Fruit fly (Drosophila melanogaster): ENCODE results near the gene spri.
A peak's percentile ranks its signal among the peaks of the same experiment; 100 is the strongest.

Gene spri

DNA sequence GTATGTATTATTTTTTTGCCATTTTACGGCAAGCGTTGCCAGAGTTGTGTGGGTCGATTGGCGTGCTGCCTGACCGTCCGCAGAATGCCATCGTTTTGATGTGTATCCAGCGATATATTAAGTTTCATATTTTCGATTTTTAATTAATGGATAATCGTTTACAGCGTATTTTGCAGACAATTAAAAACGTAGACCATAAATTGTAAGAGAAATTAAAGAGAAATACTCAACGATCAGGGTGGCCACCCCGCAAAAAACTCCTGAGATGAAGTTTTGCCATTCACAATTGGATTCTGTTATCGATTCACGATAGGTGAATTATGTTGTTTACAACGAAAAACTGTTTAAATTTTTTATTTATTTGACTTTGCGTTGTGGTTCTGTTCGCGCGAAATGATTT lies 110.6 kb downstream of the spri start, which contains the start of gene nocte (continued):
- TF ChIP-seq CG34224 (GFP tag; IDR thresholded peaks at IDR 0.05; ENCODE audit: partially characterized antibody) (no peak), Myb (GFP tag; optimal IDR thresholded peaks at IDR 0.05) (peak; percentile 16)

DNA sequence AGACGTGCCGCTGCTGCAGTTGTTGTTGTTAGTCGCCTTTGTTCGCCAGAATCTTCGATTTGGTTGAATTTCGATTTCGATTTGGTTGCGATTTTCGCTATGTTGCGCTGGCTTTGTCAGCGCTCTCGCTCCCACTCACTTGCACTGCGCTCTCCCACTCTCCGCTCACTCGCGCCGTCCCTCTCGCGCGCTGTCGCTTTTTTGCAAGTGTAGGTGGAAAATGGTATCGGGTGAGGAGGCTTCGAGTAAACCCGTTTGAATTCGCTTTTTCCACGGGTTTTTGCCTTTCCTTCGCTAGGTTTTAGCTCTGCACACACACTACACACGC lies 111.0 kb downstream of the spri start:
- TF ChIP-seq tup (GFP tag; optimal IDR thresholded peaks at IDR 0.05): no peak
- TF ChIP-seq Trl (optimal IDR thresholded peaks at IDR 0.05): peak in 1 of 2 experiments; percentile 63
- TF ChIP-seq Trl (GFP tag; optimal IDR thresholded peaks at IDR 0.05): no peak
- TF ChIP-seq MESR4 (GFP tag; optimal IDR thresholded peaks at IDR 0.05): no peak
- peak; percentile 73 for TF ChIP-seq CG15479 (GFP tag; optimal IDR thresholded peaks at IDR 0.05)
- TF ChIP-seq CG8478 (optimal IDR thresholded peaks at IDR 0.05): peak; percentile 77
- TF ChIP-seq chn (GFP tag; optimal IDR thresholded peaks at IDR 0.05): peak; percentile 27
- peak; percentile 84 for TF ChIP-seq CG10321 (GFP tag; IDR thresholded peaks at IDR 0.05)
- peak; percentile 91 for TF ChIP-seq CG1832 (GFP tag; optimal IDR thresholded peaks at IDR 0.05)
- TF ChIP-seq sqz (GFP tag; optimal IDR thresholded peaks at IDR 0.05): peak; percentile 29
- peak; percentile 11; the same call in 1 of the 2 replicates for TF ChIP-seq CG4360 (GFP tag; IDR thresholded peaks at IDR 0.05)

DNA sequence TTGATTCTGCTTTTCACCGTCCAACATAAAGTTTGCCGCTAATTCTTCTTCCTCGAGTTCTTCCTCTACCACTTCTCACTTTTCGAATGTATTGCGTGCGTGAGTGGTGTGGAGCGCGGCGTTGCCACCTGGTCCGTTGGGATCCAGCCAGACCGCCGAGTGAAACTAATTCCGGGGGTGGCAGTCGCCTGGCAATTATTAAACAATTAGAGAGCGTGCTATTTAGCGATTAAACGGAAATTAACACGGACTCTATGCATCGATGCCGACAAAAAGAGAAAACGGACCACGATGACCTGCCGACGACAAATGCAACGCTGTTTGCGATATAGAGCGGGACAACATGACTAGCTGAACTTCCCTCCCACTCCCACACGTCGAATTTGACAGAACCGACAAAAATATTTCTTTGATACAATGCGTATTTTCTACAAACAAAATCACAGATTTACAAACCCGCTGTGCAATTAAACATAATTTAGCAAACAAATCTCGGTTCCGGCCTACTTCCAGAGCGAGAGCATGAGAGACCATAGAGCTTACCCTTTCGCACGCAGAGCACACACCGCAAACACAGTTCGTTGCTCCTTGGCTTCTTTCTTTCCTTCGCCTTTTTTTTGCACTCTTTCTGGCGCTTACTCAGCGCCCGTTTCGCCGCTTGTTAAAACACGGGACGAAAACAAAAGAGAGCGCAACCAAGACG lies 111.6 kb downstream of the spri start, which contains the start of gene CG2889:
TSS of gene CG2889 (plus strand) at position 429 of the 703 bp plus-strand sequence.
- TF ChIP-seq ken (GFP tag; IDR thresholded peaks at IDR 0.05) (peak; percentile 44; the same call in 1 of the 3 replicates), CG9932 (GFP tag; IDR thresholded peaks at IDR 0.05) (peak; percentile 52), stwl (tag; optimal IDR thresholded peaks at IDR 0.05) (peak; percentile 48), Optix (GFP tag; IDR thresholded peaks at IDR 0.05) (no peak), exex (tag; optimal IDR thresholded peaks at IDR 0.05) (no peak), CG18262 (tag; optimal IDR thresholded peaks at IDR 0.05) (no peak), HmgZ (tag; optimal IDR thresholded peaks at IDR 0.05) (peak; percentile 36), Ets65A (GFP tag) (peak; percentile 91), CG9817 (tag; optimal IDR thresholded peaks at IDR 0.05) (peak; percentile 14), schlank (tag; optimal IDR thresholded peaks at IDR 0.05) (no peak), E2f2 (GFP tag; IDR thresholded peaks at IDR 0.05) (peak; percentile 61), CG14441 (GFP tag; IDR thresholded peaks at IDR 0.05) (peak; percentile 45), CG8359 (GFP tag; optimal IDR thresholded peaks at IDR 0.05; ENCODE audit: borderline replicate concordance) (no peak), CG17328 (GFP tag; IDR thresholded peaks at IDR 0.05) (no peak), CG2202 (tag; optimal IDR thresholded peaks at IDR 0.05) (no peak), CG2129 (GFP tag; IDR thresholded peaks at IDR 0.05; ENCODE audit: partially characterized antibody) (peak; percentile 22; the same call in 1 of the 2 replicates), Hr51 (GFP tag; optimal IDR thresholded peaks at IDR 0.05) (peak in 1 of 2 experiments; percentile 21), Dfd (GFP tag; optimal IDR thresholded peaks at IDR 0.05) (no peak), CG17802 (tag; optimal IDR thresholded peaks at IDR 0.05) (peak; percentile 23), Fer3 (tag; optimal IDR thresholded peaks at IDR 0.05) (no peak), az2 (GFP tag; optimal IDR thresholded peaks at IDR 0.05) (peak; percentile 14), Rfx (GFP tag; IDR thresholded peaks at IDR 0.05) (peak; percentile 37; the same call in 1 of the 2 replicates), pan (optimal IDR thresholded peaks at IDR 0.05) (no peak), pan (GFP tag; optimal IDR thresholded peaks at IDR 0.05 in 1 of 2, IDR thresholded peaks at IDR 0.05 in 1 of 2) (peak in 1 of 2 experiments; percentile 33), trem (tag; optimal IDR thresholded peaks at IDR 0.05) (peak; percentile 51), C15 (GFP tag; IDR thresholded peaks at IDR 0.05) (no peak), CG7786 (GFP tag; optimal IDR thresholded peaks at IDR 0.05) (peak; percentile 32), Sry-β (GFP tag; optimal IDR thresholded peaks at IDR 0.05) (no peak), CG10366 (GFP tag; IDR thresholded peaks at IDR 0.05) (no peak), otp (GFP tag; IDR thresholded peaks at IDR 0.05) (0 out of 3 replicates have a peak, but pooled peaks have one; percentile 25), pum (GFP tag; optimal IDR thresholded peaks at IDR 0.05) (peak; percentile 7), CG17186 (GFP tag; optimal IDR thresholded peaks at IDR 0.05) (peak; percentile 17), MESR4 (GFP tag; optimal IDR thresholded peaks at IDR 0.05) (peak; percentile 15), CG10979 (tag; optimal IDR thresholded peaks at IDR 0.05) (no peak), CG13775 (GFP tag; optimal IDR thresholded peaks at IDR 0.05) (no peak), CG31365 (tag; optimal IDR thresholded peaks at IDR 0.05) (no peak)

Measured in whole organism, embryonic.